Worm (Caenorhabditis elegans): ENCODE results near the gene fbxb-14.

DNA sequence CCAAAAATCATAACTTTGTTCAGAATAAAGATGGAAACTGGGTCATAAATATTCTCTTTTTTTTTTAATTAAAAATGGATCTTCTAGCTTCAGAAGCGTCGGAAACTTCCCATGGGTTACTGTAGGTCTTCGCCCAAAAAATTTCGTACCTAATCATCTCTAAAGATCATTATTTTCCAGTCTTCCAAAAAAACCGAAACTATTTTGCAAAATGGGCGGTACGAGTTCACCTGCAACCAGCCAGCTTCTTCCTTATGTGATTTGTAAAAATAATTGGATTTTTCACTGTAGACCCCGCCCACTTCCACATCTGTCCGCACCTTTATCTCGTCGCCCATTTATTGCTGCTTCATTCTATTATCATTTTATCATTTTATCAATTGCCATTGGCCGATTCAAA is 36.1 kb downstream of the fbxb-14 start, which contains the start of gene mlt-10:
- TF ChIP-seq elt-3 (tag; optimal IDR thresholded peaks at IDR 0.05), result no peak
- TF ChIP-seq bed-3 (GFP tag; optimal IDR thresholded peaks at IDR 0.05), result no peak

All from whole organism, mixed stage, embryonic.